Worm (Caenorhabditis elegans): ENCODE measurements around the gene Y57G11B.6.

Y57G11B.6 gene

DNA sequence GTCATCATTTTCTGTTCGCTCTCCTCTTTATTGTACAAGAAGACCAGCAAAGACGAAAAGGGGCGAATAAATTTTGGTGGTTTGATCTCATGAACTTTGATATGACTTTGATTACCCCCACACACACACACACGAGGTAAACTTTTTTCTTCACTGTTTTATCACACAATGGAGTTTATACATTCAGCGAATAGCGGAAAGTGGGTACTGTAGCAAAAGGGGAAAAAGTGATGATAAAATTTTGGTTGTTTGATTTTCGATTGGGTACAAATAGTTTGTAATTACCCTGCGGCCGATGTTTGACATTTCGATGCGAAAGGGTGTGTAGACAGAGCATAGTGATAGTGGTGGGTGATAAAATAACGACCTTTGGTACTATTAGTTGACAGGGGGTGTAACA, 39.6 kb upstream of the Y57G11B.6 start (continued):
- TF ChIP-seq nhr-237 (tag; optimal IDR thresholded peaks at IDR 0.05), result no peak
- TF ChIP-seq lin-11 (tag; optimal IDR thresholded peaks at IDR 0.05), result no peak
- TF ChIP-seq unc-55 (GFP tag; optimal IDR thresholded peaks at IDR 0.05), result no peak

DNA sequence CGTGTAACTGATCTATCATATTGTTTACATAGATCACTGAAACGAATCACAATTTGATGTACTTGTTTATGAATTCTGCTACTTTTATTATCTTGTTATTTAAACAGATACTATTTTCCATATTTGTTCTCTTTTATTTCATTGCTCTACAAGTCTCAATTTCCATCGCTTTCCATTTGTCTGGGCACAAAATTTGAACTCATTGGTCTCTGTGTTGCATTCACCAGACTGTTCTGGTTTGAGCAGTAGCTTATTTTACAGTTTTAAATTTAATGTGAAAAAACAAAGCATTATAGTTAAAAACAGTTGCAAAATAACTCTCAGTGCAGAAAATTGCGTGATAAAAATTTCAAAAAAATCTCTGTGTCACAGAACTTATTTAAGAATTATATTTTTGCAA, 32.9 kb upstream of the Y57G11B.6 start:
- no peak for TF ChIP-seq ceh-16 (tag; optimal IDR thresholded peaks at IDR 0.05)
- no peak for TF ChIP-seq nhr-25 (tag; optimal IDR thresholded peaks at IDR 0.05)
- TF ChIP-seq nhr-77 (tag; optimal IDR thresholded peaks at IDR 0.05), result no peak
- TF ChIP-seq peb-1 (tag; optimal IDR thresholded peaks at IDR 0.05), result no peak
- no peak for TF ChIP-seq lin-13 (GFP tag; optimal IDR thresholded peaks at IDR 0.05)
- TF ChIP-seq nhr-11 (tag; optimal IDR thresholded peaks at IDR 0.05), result no peak
- TF ChIP-seq nhr-12 (tag; optimal IDR thresholded peaks at IDR 0.05), result no peak
- no peak for TF ChIP-seq mab-5 (tag; optimal IDR thresholded peaks at IDR 0.05)
- no peak for TF ChIP-seq lsy-2 (tag; optimal IDR thresholded peaks at IDR 0.05)
- no peak for TF ChIP-seq gmeb-1 (tag; optimal IDR thresholded peaks at IDR 0.05)
- no peak for TF ChIP-seq unc-39 (tag; optimal IDR thresholded peaks at IDR 0.05)
- TF ChIP-seq R02D3.7 (tag; optimal IDR thresholded peaks at IDR 0.05), result no peak
- TF ChIP-seq snpc-4 (tag; optimal IDR thresholded peaks at IDR 0.05), result no peak
- TF ChIP-seq mdl-1 (tag; optimal IDR thresholded peaks at IDR 0.05), result no peak
- TF ChIP-seq nhr-10 (tag; optimal IDR thresholded peaks at IDR 0.05), result no peak
- no peak for TF ChIP-seq ZK546.5 (tag; optimal IDR thresholded peaks at IDR 0.05)
- no peak for TF ChIP-seq ztf-1 (GFP tag; conservative IDR thresholded peaks at IDR 0.05)
- no peak for TF ChIP-seq sma-9 (GFP tag; optimal IDR thresholded peaks at IDR 0.05)
- no peak for TF ChIP-seq sma-9 (tag; optimal IDR thresholded peaks at IDR 0.05)
- TF ChIP-seq fos-1 (tag; optimal IDR thresholded peaks at IDR 0.05), result no peak

DNA sequence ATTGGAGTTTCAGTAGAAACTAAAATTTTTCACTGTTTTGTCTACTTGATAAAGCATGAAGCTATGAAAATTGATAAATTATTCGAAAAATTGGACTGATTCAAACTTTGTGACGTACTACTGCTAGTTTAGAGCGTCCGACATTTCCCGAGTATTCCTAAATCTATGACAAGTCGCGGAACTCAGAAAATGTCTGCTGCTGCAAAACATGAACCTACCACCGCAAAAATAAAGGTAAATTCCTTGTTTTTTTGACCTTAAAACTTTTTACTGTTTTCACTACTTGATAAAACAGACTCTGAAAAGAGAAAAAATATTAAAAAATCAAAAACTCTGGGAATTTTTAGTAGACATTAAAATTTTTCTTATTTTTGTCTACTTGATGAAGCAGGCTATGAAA, 32.1 kb upstream of the Y57G11B.6 start:
- TF ChIP-seq zag-1 (tag; optimal IDR thresholded peaks at IDR 0.05) (no peak), lin-11 (tag; optimal IDR thresholded peaks at IDR 0.05) (no peak), nhr-237 (tag; optimal IDR thresholded peaks at IDR 0.05) (no peak), mdl-1 (tag; optimal IDR thresholded peaks at IDR 0.05) (no peak)

DNA sequence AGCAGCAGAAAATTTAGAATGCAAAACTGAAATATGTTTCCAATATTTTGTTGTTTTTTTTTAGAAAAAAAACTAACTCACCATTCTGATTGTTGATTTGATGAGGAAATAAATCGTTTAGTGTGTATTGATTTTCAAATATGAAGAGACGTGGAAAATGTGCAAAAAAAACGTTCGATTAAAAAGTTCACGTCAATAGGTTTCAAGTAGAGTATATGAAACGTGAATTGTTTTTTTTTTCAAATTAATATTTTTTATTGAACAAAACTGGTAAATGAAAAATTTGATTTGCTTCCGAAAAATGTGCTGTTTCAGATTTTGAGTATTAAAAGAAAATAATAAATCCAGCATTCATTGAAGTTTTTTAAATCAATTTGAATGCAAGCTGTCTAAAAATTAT, 26.3 kb upstream of the Y57G11B.6 start, which contains the start of gene irld-18:
TSS of gene irld-18 (minus strand) at position 101 of the 400 bp plus-strand sequence.
- TF ChIP-seq fos-1 (tag; optimal IDR thresholded peaks at IDR 0.05), result no peak
- no peak for TF ChIP-seq dmd-4 (tag; optimal IDR thresholded peaks at IDR 0.05)
- no peak for TF ChIP-seq nhr-21 (tag; optimal IDR thresholded peaks at IDR 0.05)
- TF ChIP-seq ceh-16 (tag; optimal IDR thresholded peaks at IDR 0.05), result no peak
- TF ChIP-seq zag-1 (tag; optimal IDR thresholded peaks at IDR 0.05), result no peak
- TF ChIP-seq nhr-129 (tag; optimal IDR thresholded peaks at IDR 0.05), result no peak

DNA sequence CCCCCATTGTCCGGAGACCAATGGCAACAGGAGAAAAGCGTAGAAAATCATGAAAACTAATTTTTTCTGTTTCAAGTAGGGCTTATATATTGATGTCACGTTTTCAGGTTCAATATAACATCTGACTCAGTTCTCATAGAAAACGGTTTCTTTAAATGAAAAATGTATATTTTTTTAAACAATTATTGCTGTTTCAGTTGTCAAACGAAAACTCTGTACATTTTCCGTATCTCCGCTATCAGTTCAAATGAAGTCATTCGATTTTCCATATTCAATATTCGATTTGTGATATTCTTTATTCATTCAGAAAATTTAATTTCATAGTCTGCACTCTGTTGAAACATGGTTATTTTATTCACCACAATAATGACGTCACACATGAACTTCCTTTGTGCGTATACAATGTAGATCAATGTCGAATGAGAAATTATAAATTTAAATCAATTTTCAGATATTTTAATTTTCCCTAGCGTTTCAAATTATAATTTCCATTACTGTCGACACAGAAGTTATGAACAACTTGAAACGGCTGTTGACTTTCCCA, 24.0 kb upstream of the Y57G11B.6 start, which contains the start of gene Y57G11B.8:
TSS of gene Y57G11B.8 (minus strand) at position 51 of the 544 bp plus-strand sequence.
- TF ChIP-seq snpc-4 (tag; optimal IDR thresholded peaks at IDR 0.05), result no peak
- no peak for TF ChIP-seq nhr-23 (tag; optimal IDR thresholded peaks at IDR 0.05)
- TF ChIP-seq elt-3 (tag; optimal IDR thresholded peaks at IDR 0.05), result no peak
- no peak for TF ChIP-seq nhr-129 (tag; optimal IDR thresholded peaks at IDR 0.05)
- TF ChIP-seq sem-4 (tag; optimal IDR thresholded peaks at IDR 0.05), result no peak
- TF ChIP-seq ztf-11 (tag; optimal IDR thresholded peaks at IDR 0.05), result no peak
- no peak for TF ChIP-seq ztf-1 (GFP tag; conservative IDR thresholded peaks at IDR 0.05)
- no peak for TF ChIP-seq alr-1 (tag; optimal IDR thresholded peaks at IDR 0.05)
- no peak for TF ChIP-seq nhr-10 (tag; optimal IDR thresholded peaks at IDR 0.05)

DNA sequence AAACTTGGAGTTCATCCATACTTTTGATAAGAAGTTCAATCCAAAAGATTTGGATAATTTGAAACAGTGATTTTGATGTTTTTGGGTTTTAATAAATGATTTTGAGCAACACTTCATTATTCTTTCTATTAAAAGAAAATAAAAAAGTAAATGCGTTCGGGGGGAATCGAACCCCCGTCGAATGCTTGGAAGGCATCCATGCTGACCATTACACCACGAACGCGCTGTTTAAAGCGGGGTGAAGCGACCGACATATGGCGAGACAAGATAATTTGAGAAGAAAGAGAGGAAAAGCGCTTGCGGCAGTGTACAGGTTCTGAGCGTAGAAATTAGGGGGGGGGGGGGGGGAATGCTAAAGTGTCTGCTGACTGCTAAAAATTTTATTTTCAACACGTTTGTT, 21.8 kb upstream of the Y57G11B.6 start:
- peak; percentile 25 for TF ChIP-seq crh-2 (tag; optimal IDR thresholded peaks at IDR 0.05)
- TF ChIP-seq elt-1 (tag; optimal IDR thresholded peaks at IDR 0.05), result no peak
- no peak for TF ChIP-seq lsy-2 (tag; optimal IDR thresholded peaks at IDR 0.05)
- TF ChIP-seq egl-27 (tag; optimal IDR thresholded peaks at IDR 0.05), result no peak
- peak; percentile 32 for TF ChIP-seq sma-3 (GFP tag; optimal IDR thresholded peaks at IDR 0.05)
- no peak for TF ChIP-seq unc-39 (tag; optimal IDR thresholded peaks at IDR 0.05)
- TF ChIP-seq nhr-21 (tag; optimal IDR thresholded peaks at IDR 0.05), result peak; percentile 4
- TF ChIP-seq snpc-4 (tag; optimal IDR thresholded peaks at IDR 0.05), result peak; percentile 28
- TF ChIP-seq skn-1 (tag; optimal IDR thresholded peaks at IDR 0.05), result no peak
- no peak for TF ChIP-seq dmd-4 (tag; optimal IDR thresholded peaks at IDR 0.05)
- TF ChIP-seq mbf-1 (tag; optimal IDR thresholded peaks at IDR 0.05), result no peak
- TF ChIP-seq nhr-237 (tag; optimal IDR thresholded peaks at IDR 0.05), result no peak
- TF ChIP-seq lin-11 (tag; optimal IDR thresholded peaks at IDR 0.05), result no peak
- TF ChIP-seq fos-1 (tag; optimal IDR thresholded peaks at IDR 0.05), result no peak
- no peak for TF ChIP-seq sma-9 (GFP tag; optimal IDR thresholded peaks at IDR 0.05)
- TF ChIP-seq sma-9 (tag; optimal IDR thresholded peaks at IDR 0.05), result no peak
- peak; percentile 51 for TF ChIP-seq nhr-129 (tag; optimal IDR thresholded peaks at IDR 0.05)
- no peak for TF ChIP-seq ama-1 (optimal IDR thresholded peaks at IDR 0.05)
- TF ChIP-seq aly-2 (tag; optimal IDR thresholded peaks at IDR 0.05), result no peak
- no peak for TF ChIP-seq lin-13 (GFP tag; optimal IDR thresholded peaks at IDR 0.05)
- no peak for TF ChIP-seq mab-5 (tag; optimal IDR thresholded peaks at IDR 0.05)
- no peak for TF ChIP-seq ZK546.5 (tag; optimal IDR thresholded peaks at IDR 0.05)
- no peak for TF ChIP-seq C34F6.9 (tag; optimal IDR thresholded peaks at IDR 0.05)
- peak; percentile 23 for TF ChIP-seq gmeb-1 (tag; optimal IDR thresholded peaks at IDR 0.05)
